Worm (Caenorhabditis elegans) whole organism, L4 larva: Measurements from ENCODE around the gene srh-83.

ENCODE experiments used
- D1046.2 ChIP-seq: fragments of 200-800 bp; sonication (Bioruptor generic); IDR thresholded peaks from 2 replicates; pipeline ENCODE4 v1.3.6; 2022; ENCODE audit warnings: missing genetic modification characterization, missing compliant biosample characterization
- F37D6.2 ChIP-seq: sonication (generic microtip); optimal IDR thresholded peaks from 2 replicates; lab custom pipeline; 2016; ENCODE audit warnings: mild to moderate bottlenecking, missing genetic modification characterization, missing compliant biosample characterization
- ZK337.2 ChIP-seq: fragments of 200-800 bp; sonication (Bioruptor generic); IDR thresholded peaks from 2 replicates; pipeline ENCODE4 v1.3.6; 2022; ENCODE audit warnings: missing genetic modification reagents, missing genetic modification characterization, missing compliant biosample characterization
- ZK546.5 ChIP-seq, 2 experiments: sonication (generic microtip); optimal IDR thresholded peaks; 2 replicates each; lab custom pipeline; 2017; ENCODE audit warnings: missing biosample characterization in 2 of 2, missing genetic modification characterization in 2 of 2
- aha-1 ChIP-seq: fragments of 150-350 bp; peaks from one replicate; lab custom pipeline; 2014; ENCODE audit warnings: missing biosample characterization, missing genetic modification characterization
- attf-4 ChIP-seq: sonication (generic microtip); optimal IDR thresholded peaks from 3 replicates; lab custom pipeline; 2017; ENCODE audit warnings: missing biosample characterization, missing genetic modification characterization
- ceh-28 ChIP-seq: fragments of 150-350 bp; optimal IDR thresholded peaks from 2 replicates; lab custom pipeline; 2014; ENCODE audit warnings: missing biosample characterization, missing genetic modification reagents, missing genetic modification characterization
- ceh-62 ChIP-seq: sonication (generic microtip); optimal IDR thresholded peaks from 2 replicates; lab custom pipeline; 2017; ENCODE audit warnings: missing biosample characterization, missing genetic modification characterization
- ctbp-1 ChIP-seq: fragments of 200-800 bp; sonication (Bioruptor generic); IDR thresholded peaks from 2 replicates; pipeline ENCODE4 v1.3.6; 2022; ENCODE audit warnings: missing genetic modification reagents, missing genetic modification characterization, missing compliant biosample characterization
- daf-16 ChIP-seq, 3 experiments: sonication (generic microtip); optimal IDR thresholded peaks; 2 replicates each; lab custom pipeline; 2016 to 2017; ENCODE audit warnings: missing genetic modification characterization in 3 of 3, missing genetic modification reagents in 3 of 3, mild to moderate bottlenecking in 2 of 3, missing compliant biosample characterization in 2 of 3, missing biosample characterization in 1 of 3, moderate library complexity in 1 of 3
- daf-19 ChIP-seq: fragments of 200-800 bp; sonication (Bioruptor generic); conservative IDR thresholded peaks from 2 replicates; pipeline ENCODE4 v1.3.6; 2022; ENCODE audit warnings: missing genetic modification characterization, missing compliant biosample characterization
- daf-8 ChIP-seq: fragments of 200-800 bp; sonication (Bioruptor generic); IDR thresholded peaks from 2 replicates; pipeline ENCODE4 v1.3.6; 2022; ENCODE audit warnings: missing genetic modification characterization, missing compliant biosample characterization
- dmd-6 ChIP-seq: fragments of 200-800 bp; sonication (Bioruptor generic); IDR thresholded peaks from 2 replicates; pipeline ENCODE4 v1.3.6; 2022; ENCODE audit warnings: missing genetic modification reagents, missing genetic modification characterization, missing compliant biosample characterization
- dmd-8 ChIP-seq: fragments of 200-800 bp; sonication (Bioruptor generic); IDR thresholded peaks from 2 replicates; pipeline ENCODE4 v1.3.6; 2022; ENCODE audit warnings: missing genetic modification characterization, missing compliant biosample characterization
- dve-1 ChIP-seq: sonication (generic microtip); optimal IDR thresholded peaks from 2 replicates; lab custom pipeline; 2017; ENCODE audit warnings: antibody characterized with exemption, mild to moderate bottlenecking, missing genetic modification characterization, missing compliant biosample characterization; ENCODE audit not compliant: insufficient read depth
- fkh-10 ChIP-seq: fragments of 150-350 bp; optimal IDR thresholded peaks from 2 replicates; lab custom pipeline; 2014; ENCODE audit warnings: missing biosample characterization, missing genetic modification reagents, missing genetic modification characterization
- hlh-11 ChIP-seq: fragments of 200-800 bp; sonication (Bioruptor generic); optimal IDR thresholded peaks from 2 replicates; lab custom pipeline; 2018; ENCODE audit warnings: mild to moderate bottlenecking, missing genetic modification characterization, missing compliant biosample characterization
- hlh-30 ChIP-seq: sonication (generic microtip); optimal IDR thresholded peaks from 2 replicates; lab custom pipeline; 2017; ENCODE audit warnings: antibody characterized with exemption, mild to moderate bottlenecking, missing genetic modification characterization, missing compliant biosample characterization; ENCODE audit not compliant: insufficient read depth
- lin-13 ChIP-seq: fragments of 150-350 bp; optimal IDR thresholded peaks from 2 replicates; lab custom pipeline; 2014; ENCODE audit warnings: missing biosample characterization, missing genetic modification reagents, missing genetic modification characterization
- lsy-2 ChIP-seq, 2 experiments: fragments of 150-350 bp in 1 of 2; sonication (generic microtip) in 1 of 2; optimal IDR thresholded peaks; 2 replicates each; lab custom pipeline; 2014 to 2017; ENCODE audit warnings: missing biosample characterization in 2 of 2, missing genetic modification characterization in 2 of 2
- madf-5 ChIP-seq, 2 experiments: fragments of 200-800 bp; sonication (Bioruptor generic); IDR thresholded peaks; 2 replicates each; pipeline ENCODE4 v1.3.6; 2022; ENCODE audit warnings: missing compliant biosample characterization in 2 of 2, missing genetic modification characterization in 2 of 2
- mdl-1 ChIP-seq, 2 experiments: fragments of 150-350 bp in 1 of 2; sonication (generic microtip) in 1 of 2; optimal IDR thresholded peaks; 2 replicates each; lab custom pipeline; 2014 to 2017; ENCODE audit warnings: missing biosample characterization in 2 of 2, missing genetic modification characterization in 2 of 2
- mdt-29 ChIP-seq: fragments of 200-800 bp; sonication (Bioruptor generic); IDR thresholded peaks from 2 replicates; pipeline ENCODE4 v1.3.6; 2022; ENCODE audit warnings: missing genetic modification reagents, missing genetic modification characterization, missing compliant biosample characterization
- nhr-102 ChIP-seq: sonication (generic microtip); optimal IDR thresholded peaks from 2 replicates; lab custom pipeline; 2016; ENCODE audit warnings: mild to moderate bottlenecking, missing genetic modification characterization, moderate library complexity, missing compliant biosample characterization
- nhr-111 ChIP-seq: fragments of 200-800 bp; sonication (Bioruptor generic); optimal IDR thresholded peaks from 2 replicates; lab custom pipeline; 2018; ENCODE audit warnings: mild to moderate bottlenecking, missing genetic modification characterization, missing compliant biosample characterization
- nhr-237 ChIP-seq: sonication (generic microtip); optimal IDR thresholded peaks from 2 replicates; lab custom pipeline; 2017; ENCODE audit warnings: missing biosample characterization, missing genetic modification characterization
- nhr-25 ChIP-seq: sonication (generic microtip); optimal IDR thresholded peaks from 2 replicates; lab custom pipeline; 2017; ENCODE audit warnings: missing genetic modification characterization, mild to moderate bottlenecking, missing compliant biosample characterization, antibody characterized with exemption, moderate library complexity, borderline replicate concordance; ENCODE audit not compliant: insufficient read depth
- nhr-28 ChIP-seq: fragments of 150-350 bp; optimal IDR thresholded peaks from 2 replicates; lab custom pipeline; 2014; ENCODE audit warnings: missing biosample characterization, missing genetic modification characterization
- nhr-41 ChIP-seq: fragments of 200-800 bp; sonication (Bioruptor generic); IDR thresholded peaks from 2 replicates; pipeline ENCODE4 v1.3.6; 2022; ENCODE audit warnings: missing genetic modification reagents, missing genetic modification characterization, missing compliant biosample characterization
- nhr-48 ChIP-seq: sonication (generic microtip); optimal IDR thresholded peaks from 2 replicates; lab custom pipeline; 2016; ENCODE audit warnings: mild to moderate bottlenecking, missing genetic modification characterization, missing compliant biosample characterization
- nhr-76 ChIP-seq: fragments of 150-350 bp; optimal IDR thresholded peaks from 2 replicates; lab custom pipeline; 2014; ENCODE audit warnings: missing biosample characterization, missing genetic modification characterization
- nhr-77 ChIP-seq: fragments of 150-350 bp; optimal IDR thresholded peaks from 2 replicates; lab custom pipeline; 2014; ENCODE audit warnings: missing biosample characterization, missing genetic modification characterization
- php-3 ChIP-seq: fragments of 200-800 bp; sonication (Bioruptor generic); IDR thresholded peaks from 2 replicates; pipeline ENCODE4 v1.3.6; 2022; ENCODE audit warnings: missing genetic modification reagents, missing genetic modification characterization, missing compliant biosample characterization
- pqm-1 ChIP-seq: sonication (generic microtip); optimal IDR thresholded peaks from 2 replicates; lab custom pipeline; 2017; ENCODE audit warnings: missing biosample characterization, missing genetic modification characterization
- set-16 ChIP-seq: fragments of 200-800 bp; sonication (Bioruptor generic); IDR thresholded peaks from 2 replicates; pipeline ENCODE4 v1.3.6; 2022; ENCODE audit warnings: missing genetic modification reagents, missing genetic modification characterization, missing compliant biosample characterization
- snpc-1.2 ChIP-seq: fragments of 200-800 bp; sonication (Bioruptor generic); IDR thresholded peaks from 2 replicates; pipeline ENCODE4 v1.3.6; 2022; ENCODE audit warnings: missing genetic modification reagents, missing genetic modification characterization, missing compliant biosample characterization
- unc-62 ChIP-seq, 3 experiments: fragments of 150-350 bp in 1 of 3; sonication (generic microtip); optimal IDR thresholded peaks in 2 of 3; peaks in 1 of 3; 1 replicate in 1 of 3; 2 replicates in 2 of 3; lab custom pipeline; 2014 to 2017; ENCODE audit warnings: missing biosample characterization in 3 of 3, missing genetic modification characterization in 3 of 3, missing genetic modification reagents in 3 of 3, missing genotype in 1 of 3
- vab-7 ChIP-seq: fragments of 200-800 bp; sonication (Bioruptor generic); IDR thresholded peaks from 2 replicates; pipeline ENCODE4 v1.3.6; 2022; ENCODE audit warnings: missing genetic modification reagents, missing genetic modification characterization, missing compliant biosample characterization
- zfp-3 ChIP-seq: fragments of 200-800 bp; sonication (Bioruptor generic); conservative IDR thresholded peaks from 2 replicates; pipeline ENCODE4 v1.3.6; 2022; ENCODE audit warnings: missing genetic modification reagents, missing genetic modification characterization, missing compliant biosample characterization
- ztf-7 ChIP-seq: fragments of 150-350 bp; optimal IDR thresholded peaks from 2 replicates; lab custom pipeline; 2014; ENCODE audit warnings: missing biosample characterization, missing genetic modification characterization

srh-83 gene

DNA sequence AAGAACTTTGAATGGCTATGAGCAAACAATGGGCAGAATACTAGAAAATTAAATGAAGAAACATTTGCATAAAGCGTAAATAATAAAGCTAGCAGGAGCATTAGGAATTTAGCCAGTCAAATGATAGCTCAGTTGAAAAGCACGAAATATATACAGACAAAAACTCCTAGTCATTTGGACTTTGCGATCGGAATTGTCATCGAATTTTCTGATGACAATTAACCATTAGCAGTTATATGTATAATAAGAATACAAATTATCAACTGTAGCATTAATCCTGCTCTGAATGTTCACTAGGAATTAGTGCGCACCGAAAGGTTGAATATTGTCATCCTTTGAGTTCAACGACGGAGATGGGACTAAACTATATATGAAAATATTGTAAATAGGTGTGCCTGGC, 16.9 kb upstream of the srh-83 start, which contains the start of gene ugt-38:
TSS of gene ugt-38 (minus strand) at position 101 of the 400 bp plus-strand sequence.
- TF ChIP-seq attf-4 (tag; lab: Kevin White, UChicago): no peak
- no peak for TF ChIP-seq ztf-7 (tag; lab: Kevin White, UChicago)
- TF ChIP-seq aha-1 (tag; lab: Kevin White, UChicago): peak; percentile 62
- no peak for TF ChIP-seq dmd-8

DNA sequence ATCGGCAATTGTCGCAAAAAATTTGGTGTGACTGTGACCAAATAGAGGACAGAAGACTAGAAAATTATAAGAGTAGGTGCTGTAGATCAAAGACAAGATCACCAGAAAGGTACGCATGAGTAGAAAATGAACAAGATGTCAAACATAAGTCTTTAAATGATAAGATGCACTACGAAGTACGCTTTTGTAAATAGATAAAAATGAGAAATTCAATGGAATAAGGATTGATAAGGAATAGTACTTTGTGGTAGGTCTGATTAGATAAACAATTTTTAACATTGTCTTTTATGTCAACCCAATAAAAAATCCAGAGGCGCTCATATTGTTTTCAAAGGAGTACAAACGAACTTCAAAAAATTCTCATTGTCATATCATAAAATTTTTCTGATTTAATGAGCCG, 13.7 kb upstream of the srh-83 start, which contains the start of gene F10D2.8:
TSS of gene F10D2.8 (minus strand) at position 145 of the 400 bp plus-strand sequence.
- TF ChIP-seq nhr-28 (tag; lab: Kevin White, UChicago): peak; percentile 99
- peak; percentile 52 for TF ChIP-seq nhr-102
- TF ChIP-seq dve-1 (tag; lab: Kevin White, UChicago): peak; percentile 69
- TF ChIP-seq fkh-10 (GFP tag; lab: Kevin White, UChicago): no peak
- no peak for TF ChIP-seq daf-16 (GFP tag; optimal IDR thresholded peaks at IDR 0.05; lab: Kevin White, UChicago)
- peak; percentile 83 for TF ChIP-seq daf-16 (tag; optimal IDR thresholded peaks at IDR 0.05; lab: Kevin White, UChicago)
- TF ChIP-seq dmd-6 (GFP tag; lab: Robert Waterston, UW): peak; percentile 85
- no peak for TF ChIP-seq mdt-29 (GFP tag; lab: Robert Waterston, UW)
- no peak for TF ChIP-seq F37D6.2
- TF ChIP-seq nhr-111 (GFP tag; lab: Kevin White, UChicago): no peak
- peak; percentile 62 for TF ChIP-seq pqm-1 (tag; lab: Kevin White, UChicago)
- TF ChIP-seq ctbp-1: no peak
- peak; percentile 26 for TF ChIP-seq nhr-77 (tag; lab: Kevin White, UChicago)
- TF ChIP-seq nhr-48 (tag; lab: Kevin White, UChicago): peak; percentile 36
- no peak for TF ChIP-seq nhr-76

DNA sequence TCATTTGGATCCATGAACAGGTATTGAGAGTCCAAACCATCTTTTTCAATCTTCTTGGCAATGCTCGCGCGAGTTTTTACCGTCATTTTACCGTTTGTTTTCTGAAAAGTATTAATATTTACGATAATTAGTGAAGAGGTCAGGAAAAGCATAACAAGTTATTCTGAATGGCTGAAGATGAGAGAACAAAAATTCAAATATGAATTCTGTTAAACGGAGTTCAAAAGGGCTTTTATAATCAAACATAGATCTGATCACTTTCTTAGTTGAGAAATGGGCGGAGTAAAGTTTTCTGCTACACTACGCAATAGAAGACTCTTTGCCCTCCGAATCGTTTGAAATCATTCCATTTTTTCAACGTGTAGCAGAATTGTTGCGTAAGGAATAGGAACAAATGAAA, 11.3 kb upstream of the srh-83 start, which contains the start of gene fat-7:
TSS of gene fat-7 (minus strand) at position 101 of the 400 bp plus-strand sequence.
- TF ChIP-seq nhr-25 (tag; lab: Kevin White, UChicago): no peak
- TF ChIP-seq ZK337.2 (GFP tag; lab: Robert Waterston, UW): no peak
- TF ChIP-seq zfp-3: no peak
- TF ChIP-seq unc-62 (GFP tag; optimal IDR thresholded peaks at IDR 0.05 in 1 of 2; lab: Kevin White, UChicago): no peak
- no peak for TF ChIP-seq unc-62 (tag; optimal IDR thresholded peaks at IDR 0.05; lab: Kevin White, UChicago)
- no peak for TF ChIP-seq ZK546.5 (tag; optimal IDR thresholded peaks at IDR 0.05; lab: Kevin White, UChicago)
- no peak for TF ChIP-seq mdl-1 (tag; optimal IDR thresholded peaks at IDR 0.05; lab: Kevin White, UChicago)
- no peak for TF ChIP-seq set-16 (GFP tag; lab: Robert Waterston, UW)
- no peak for TF ChIP-seq ctbp-1
- TF ChIP-seq lin-13: no peak
- TF ChIP-seq nhr-237 (tag; lab: Kevin White, UChicago): no peak
- TF ChIP-seq ceh-28 (tag; lab: Kevin White, UChicago): no peak

DNA sequence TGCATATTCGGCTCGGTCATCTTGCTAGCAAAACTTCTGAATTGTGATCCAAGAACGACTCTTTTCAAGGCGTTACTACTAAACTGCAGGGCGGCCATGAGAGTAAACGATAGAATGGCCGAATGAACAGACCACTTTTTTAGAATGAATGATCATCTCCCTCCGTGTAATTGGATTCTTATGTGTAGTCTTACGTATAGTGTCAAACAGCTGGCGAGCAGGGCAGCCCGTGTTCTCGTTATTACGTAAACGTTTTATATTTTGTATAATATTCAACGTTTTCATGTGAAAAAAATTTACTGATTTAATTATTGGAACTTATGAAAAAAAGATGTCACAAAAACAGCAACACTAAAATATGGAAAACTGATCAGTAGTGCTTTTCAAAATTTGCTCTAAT, 8.2 kb upstream of the srh-83 start, which contains the start of gene F10D2.10:
TSS of gene F10D2.10 (minus strand) at position 101 of the 400 bp plus-strand sequence.
- TF ChIP-seq nhr-25 (tag; lab: Kevin White, UChicago): no peak
- TF ChIP-seq aha-1 (tag; lab: Kevin White, UChicago): peak; percentile 68

DNA sequence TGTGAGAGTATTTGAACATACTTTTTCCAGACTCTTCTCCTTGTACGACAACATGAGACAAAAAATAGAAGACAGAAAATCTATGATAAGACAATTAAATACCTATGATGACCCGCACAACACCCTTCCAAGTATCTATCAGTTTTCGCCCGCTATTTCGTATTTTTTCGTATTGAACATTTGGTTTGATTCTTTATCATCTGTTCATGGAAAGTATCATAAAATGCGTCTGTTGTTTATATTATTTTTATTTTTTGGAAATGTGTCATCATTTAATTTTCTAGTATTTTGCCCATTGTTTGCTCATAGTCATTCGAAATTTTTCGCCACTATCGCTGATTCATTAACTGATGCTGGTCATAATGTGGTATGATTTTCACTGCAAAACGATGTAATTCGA, 7.2 kb upstream of the srh-83 start, which contains the start of gene ugt-39:
TSS of gene ugt-39 (plus strand) at position 54 of the 400 bp plus-strand sequence.
- peak; percentile 70 for TF ChIP-seq dmd-6 (GFP tag; lab: Robert Waterston, UW)
- 0 out of 2 replicates have a peak, but pooled peaks have one; percentile 47 for TF ChIP-seq php-3 (GFP tag; lab: Robert Waterston, UW)
- TF ChIP-seq daf-19 (GFP tag; lab: Robert Waterston, UW): no peak
- TF ChIP-seq mdt-29 (GFP tag; lab: Robert Waterston, UW): no peak
- no peak for TF ChIP-seq D1046.2
- peak; percentile 16 for TF ChIP-seq dve-1 (tag; lab: Kevin White, UChicago)
- TF ChIP-seq ctbp-1: no peak
- TF ChIP-seq ceh-62 (tag; lab: Kevin White, UChicago): no peak
- peak; percentile 87 for TF ChIP-seq nhr-28 (tag; lab: Kevin White, UChicago)
- no peak for TF ChIP-seq snpc-1.2 (GFP tag; lab: Robert Waterston, UW)
- no peak for TF ChIP-seq vab-7 (GFP tag; lab: Robert Waterston, UW)
- TF ChIP-seq daf-8 (GFP tag; lab: Robert Waterston, UW): no peak
- TF ChIP-seq nhr-41 (GFP tag; lab: Robert Waterston, UW): no peak
- peak; percentile 52 for TF ChIP-seq hlh-11 (tag; lab: Kevin White, UChicago)
- TF ChIP-seq lsy-2 (tag; optimal IDR thresholded peaks at IDR 0.05; lab: Kevin White, UChicago): no peak
- TF ChIP-seq mdl-1 (tag; optimal IDR thresholded peaks at IDR 0.05; lab: Kevin White, UChicago): no peak
- TF ChIP-seq nhr-77 (tag; lab: Kevin White, UChicago): peak; percentile 28
- TF ChIP-seq madf-5 (GFP tag; IDR thresholded peaks at IDR 0.05; lab: Robert Waterston, UW): no peak
- no peak for TF ChIP-seq lin-13
- no peak for TF ChIP-seq daf-16 (GFP tag; optimal IDR thresholded peaks at IDR 0.05; lab: Kevin White, UChicago)
- peak; percentile 91 for TF ChIP-seq daf-16 (tag; optimal IDR thresholded peaks at IDR 0.05; lab: Kevin White, UChicago)
- TF ChIP-seq ZK337.2 (GFP tag; lab: Robert Waterston, UW): no peak
- TF ChIP-seq hlh-30 (tag; lab: Kevin White, UChicago): peak; percentile 1
- no peak for TF ChIP-seq nhr-237 (tag; lab: Kevin White, UChicago)
